Fruit fly (Drosophila melanogaster) whole organism, wandering third instar larva: Measurements from ENCODE around the gene NijC.

Source experiments
- Abd-B ChIP-seq: fragments of >200 bp; optimal IDR thresholded peaks from 2 replicates; lab custom pipeline; 2017; ENCODE audit warnings: missing biosample characterization, missing genetic modification characterization
- Dfd ChIP-seq: fragments of >200 bp; optimal IDR thresholded peaks from 2 replicates; lab custom pipeline; 2017; ENCODE audit warnings: missing biosample characterization, missing genetic modification characterization
- Dif ChIP-seq: fragments of 200-275, 200-300 bp; sonication (Bioruptor generic); optimal IDR thresholded peaks from 2 replicates; lab custom pipeline; 2018; ENCODE audit warnings: missing biosample characterization, missing genetic modification characterization; ENCODE audit not compliant: partially characterized antibody
- Hnf4 ChIP-seq: fragments of 200-800 bp; sonication (Bioruptor generic); optimal IDR thresholded peaks from 2 replicates; lab custom pipeline; 2016; ENCODE audit warnings: missing biosample characterization, mild to moderate bottlenecking, missing genetic modification characterization
- Hr78 ChIP-seq: fragments of >200 bp; optimal IDR thresholded peaks from 2 replicates; lab custom pipeline; 2017; ENCODE audit warnings: missing biosample characterization, missing genetic modification characterization
- Hr83 ChIP-seq: fragments of 200-300 bp; sonication (Bioruptor generic); optimal IDR thresholded peaks from 2 replicates; lab custom pipeline; 2016; ENCODE audit warnings: missing biosample characterization, mild to moderate bottlenecking, missing genetic modification characterization, moderate library complexity; ENCODE audit not compliant: poor library complexity, severe bottlenecking
- Mio ChIP-seq: sonication (Bioruptor generic); optimal IDR thresholded peaks from 2 replicates; lab custom pipeline; 2016; ENCODE audit warnings: missing biosample characterization, missing genetic modification characterization
- brk ChIP-seq: fragments of 200-800 bp; sonication (Bioruptor generic); optimal IDR thresholded peaks from 2 replicates; lab custom pipeline; 2016; ENCODE audit warnings: missing biosample characterization, mild to moderate bottlenecking, missing genetic modification characterization
- ey ChIP-seq: fragments of 200-800 bp; sonication (Bioruptor generic); optimal IDR thresholded peaks from 2 replicates; lab custom pipeline; 2016; ENCODE audit warnings: missing biosample characterization, missing genetic modification characterization
- foxo ChIP-seq, 2 experiments: fragments of 200-800 bp; sonication (Bioruptor generic); optimal IDR thresholded peaks; 2 replicates in 1 of 2; 3 replicates in 1 of 2; lab custom pipeline; 2016 to 2017; ENCODE audit warnings: missing biosample characterization in 2 of 2, missing genetic modification characterization in 2 of 2
- fru ChIP-seq: fragments of 200-800 bp; sonication (Bioruptor generic); optimal IDR thresholded peaks from 3 replicates; lab custom pipeline; 2016; ENCODE audit warnings: missing biosample characterization, mild to moderate bottlenecking, missing genetic modification characterization
- sv ChIP-seq: fragments of 200-800 bp; sonication (Bioruptor generic); optimal IDR thresholded peaks from 3 replicates; lab custom pipeline; 2016; ENCODE audit warnings: missing biosample characterization, missing genetic modification characterization
- usp ChIP-seq: fragments of >200 bp; optimal IDR thresholded peaks from 2 replicates; lab custom pipeline; 2017; ENCODE audit warnings: missing biosample characterization, missing genetic modification characterization
- woc ChIP-seq: sonication (Bioruptor generic); optimal IDR thresholded peaks from 2 replicates; lab custom pipeline; 2016; ENCODE audit warnings: missing biosample characterization, mild to moderate bottlenecking, missing genetic modification characterization

DNA sequence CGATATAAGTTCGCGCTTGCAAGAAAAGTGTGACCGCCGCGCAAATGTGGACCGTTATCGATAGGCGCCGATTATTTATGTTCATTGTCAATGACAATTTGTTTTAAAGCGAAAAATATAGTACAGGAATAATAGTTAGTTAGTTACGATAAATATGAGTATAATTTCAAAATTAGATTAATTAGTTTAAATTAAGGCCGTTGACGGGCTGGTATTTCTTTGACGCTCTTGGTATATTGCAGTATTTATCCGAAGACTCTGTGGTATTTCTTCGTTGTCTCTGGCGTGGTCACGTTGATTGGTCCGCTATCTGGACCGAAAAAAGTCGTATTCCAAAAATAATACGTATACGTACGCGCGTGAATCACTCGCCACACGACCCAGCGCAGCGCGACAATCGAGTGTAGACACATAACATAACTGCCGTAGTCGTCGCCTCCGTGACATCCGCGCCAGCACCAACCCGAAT lies 2.7 kb downstream of the NijC start:
- no peak for TF ChIP-seq Abd-B (GFP tag; lab: Kevin White, UChicago)
- TF ChIP-seq usp = no peak
- TF ChIP-seq Dif = no peak
- no peak for TF ChIP-seq woc (GFP tag; lab: Kevin White, UChicago)
- TF ChIP-seq foxo (GFP tag; optimal IDR thresholded peaks at IDR 0.05; lab: Kevin White, UChicago) = no peak
- TF ChIP-seq ey (GFP tag; lab: Kevin White, UChicago) = no peak
- no peak for TF ChIP-seq brk (GFP tag; lab: Kevin White, UChicago)
- TF ChIP-seq Hnf4 (GFP tag; lab: Kevin White, UChicago) = no peak
- TF ChIP-seq fru (GFP tag; lab: Kevin White, UChicago) = no peak
- no peak for TF ChIP-seq Mio
- no peak for TF ChIP-seq Hr78 (GFP tag; lab: Kevin White, UChicago)
- no peak for TF ChIP-seq Hr83
- TF ChIP-seq sv (GFP tag; lab: Kevin White, UChicago) = no peak
- TF ChIP-seq Dfd = no peak
